Worm (Caenorhabditis elegans) whole organism, L4 larva: ENCODE results near the gene nhr-60.
"Not testable (repeated sequence)": the region's sequence is repeated elsewhere in the genome, so short reads cannot be mapped to it uniquely, and the experiment has no call there.

ENCODE experiments used
- nhr-42 ChIP-seq: fragments of 200-800 bp; sonication (Bioruptor generic); IDR thresholded peaks from 2 replicates; pipeline ENCODE4 v1.3.6; 2022; ENCODE audit warnings: missing genetic modification characterization, missing compliant biosample characterization
- snpc-4 ChIP-seq: fragments of 150-350 bp; optimal IDR thresholded peaks from 2 replicates; lab custom pipeline; 2014; ENCODE audit warnings: missing biosample characterization, missing genetic modification characterization

DNA sequence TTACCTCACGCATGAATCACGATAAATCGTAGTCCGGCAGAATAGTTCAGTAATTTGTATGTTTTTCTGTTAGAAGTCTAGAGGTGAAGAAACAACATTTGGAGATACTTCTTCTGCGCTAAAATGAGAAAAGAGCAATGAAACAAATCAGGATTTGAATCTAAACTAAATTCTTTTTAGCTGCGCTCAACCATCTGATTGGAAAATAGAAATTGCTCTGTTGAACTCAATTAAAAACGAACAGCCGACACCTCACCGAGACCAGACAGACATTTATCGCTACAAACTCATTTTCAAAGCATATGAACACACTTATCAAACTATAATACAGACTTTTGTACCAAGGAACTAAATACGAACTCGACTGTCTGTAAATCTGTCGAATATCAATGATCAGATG, 29.6 kb upstream of the nhr-60 start, which contains the start of gene T26E4.9:
- not testable (repeated sequence) for TF ChIP-seq snpc-4; nhr-42 (GFP tag; lab: Robert Waterston, UW)
